Worm (Caenorhabditis elegans) whole organism, midembryonic: ENCODE data around the gene grl-11.

Experiments
- T22C8.4 ChIP-seq: fragments of 200-800 bp; sonication (Bioruptor generic); IDR thresholded peaks from 2 replicates; pipeline ENCODE4 v1.3.6; 2022; ENCODE audit warnings: missing genetic modification characterization, missing compliant biosample characterization
- cog-1 ChIP-seq: sonication (generic microtip); optimal IDR thresholded peaks from 2 replicates; lab custom pipeline; 2016; ENCODE audit warnings: missing genetic modification characterization, missing compliant biosample characterization
- flt-1 ChIP-seq: fragments of 200-800 bp; sonication (Bioruptor generic); IDR thresholded peaks from 2 replicates; pipeline ENCODE4 v1.3.6; 2022; ENCODE audit warnings: missing genetic modification characterization, missing compliant biosample characterization
- ref-1 ChIP-seq: fragments of 200-800 bp; sonication (Bioruptor generic); conservative IDR thresholded peaks from 2 replicates; pipeline ENCODE4 v1.3.6; 2022; ENCODE audit warnings: missing genetic modification reagents, missing genetic modification characterization, missing compliant biosample characterization
- tab-1 ChIP-seq: fragments of 200-800 bp; sonication (Bioruptor generic); IDR thresholded peaks from 2 replicates; pipeline ENCODE4 v1.3.6; 2022; ENCODE audit warnings: missing genetic modification characterization, missing compliant biosample characterization
- ztf-29 ChIP-seq: fragments of 200-800 bp; sonication (Bioruptor generic); IDR thresholded peaks from 2 replicates; pipeline ENCODE4 v1.3.6; 2022; ENCODE audit warnings: missing genetic modification reagents, missing genetic modification characterization, missing compliant biosample characterization

DNA sequence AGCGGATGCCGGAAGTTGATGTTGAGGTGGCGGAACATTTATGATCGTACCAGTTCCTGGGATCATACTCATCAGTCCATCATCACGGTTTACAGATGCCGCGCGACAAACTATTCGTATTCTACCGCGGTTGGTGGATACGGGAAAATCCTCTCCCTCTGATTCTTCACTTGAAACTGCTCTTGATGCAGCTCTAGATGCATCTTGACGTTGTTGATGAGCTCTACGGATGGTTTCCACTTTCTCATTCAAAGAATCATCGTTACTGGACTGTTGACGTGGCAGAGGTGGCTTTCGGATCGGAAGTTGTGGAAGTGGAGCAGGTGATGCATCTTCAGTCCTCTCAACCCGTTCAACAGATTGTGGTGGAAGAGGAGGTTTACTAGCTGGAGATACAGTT, 31.0 kb upstream of the grl-11 start:
- TF ChIP-seq ztf-29 (GFP tag; lab: Robert Waterston, UW), result no peak
- no peak for TF ChIP-seq flt-1 (GFP tag; lab: Robert Waterston, UW)
- TF ChIP-seq tab-1 (GFP tag; lab: Robert Waterston, UW), result no peak
- no peak for TF ChIP-seq T22C8.4 (GFP tag; lab: Robert Waterston, UW)
- TF ChIP-seq cog-1 (tag; lab: Kevin White, UChicago), result no peak
- TF ChIP-seq ref-1 (GFP tag; lab: Robert Waterston, UW), result no peak
